Fruit fly (Drosophila melanogaster) S2 (cell line): Measurements from ENCODE around the gene CG5180.

Experiments used
- CG8478 ChIP-seq: fragments of >200 bp; optimal IDR thresholded peaks from 2 replicates; lab custom pipeline; 2018
- CTCF ChIP-seq, 2 experiments: fragments of >200 bp; optimal IDR thresholded peaks; 2 replicates each; lab custom pipeline; 2018

DNA sequence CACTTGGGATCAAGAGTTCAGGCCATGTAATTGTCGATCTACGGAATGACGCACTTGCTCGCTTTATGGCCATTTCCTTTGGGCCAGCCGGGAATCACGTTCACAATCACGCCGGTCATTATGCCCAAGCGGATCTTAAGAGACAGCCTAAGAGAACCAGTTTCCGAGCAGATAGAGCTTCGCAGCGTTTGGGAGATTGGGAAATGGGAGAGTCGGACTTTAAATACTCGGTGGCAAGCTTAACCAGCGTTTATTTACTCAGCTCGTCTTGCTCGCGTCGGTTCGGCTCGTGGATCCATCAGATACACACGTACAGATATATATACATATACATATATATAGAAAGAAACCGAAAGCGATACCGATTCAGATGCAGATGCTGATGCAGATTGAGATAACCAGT, 7.8 kb downstream of the CG5180 start:
- TF ChIP-seq CTCF (optimal IDR thresholded peaks at IDR 0.05; lab: Kevin White, UChicago) (no peak), CG8478 (lab: Kevin White, UChicago) (no peak)
